Worm (Caenorhabditis elegans) whole organism, late embryonic: Measurements from ENCODE around the gene M02D8.5.
A peak's percentile ranks its signal among the peaks of the same experiment; 100 is the strongest.
"Not testable (repeated sequence)": the region's sequence is repeated elsewhere in the genome, so short reads cannot be mapped to it uniquely, and the experiment has no call there.

Source experiments
- K02D7.2 ChIP-seq: sonication (generic microtip); optimal IDR thresholded peaks from 2 replicates; lab custom pipeline; 2017; ENCODE audit warnings: mild to moderate bottlenecking, missing genetic modification characterization, missing compliant biosample characterization
- Y22D7AL.16 ChIP-seq: sonication (generic microtip); optimal IDR thresholded peaks from 2 replicates; lab custom pipeline; 2016; ENCODE audit warnings: missing genetic modification characterization, missing compliant biosample characterization
- ahr-1 ChIP-seq: sonication (generic microtip); optimal IDR thresholded peaks from 2 replicates; lab custom pipeline; 2016; ENCODE audit warnings: missing genetic modification characterization, missing compliant biosample characterization
- ceh-18 ChIP-seq: sonication (generic microtip); optimal IDR thresholded peaks from 2 replicates; lab custom pipeline; 2016; ENCODE audit warnings: missing genetic modification characterization, missing compliant biosample characterization
- ceh-2 ChIP-seq: sonication (generic microtip); optimal IDR thresholded peaks from 2 replicates; lab custom pipeline; 2016; ENCODE audit warnings: missing genotype, missing genetic modification characterization, missing compliant biosample characterization
- ceh-24 ChIP-seq: sonication (generic microtip); optimal IDR thresholded peaks from 2 replicates; lab custom pipeline; 2016; ENCODE audit warnings: mild to moderate bottlenecking, missing genetic modification characterization, missing compliant biosample characterization
- ceh-30 ChIP-seq: fragments of 150-350 bp; optimal IDR thresholded peaks from 2 replicates; lab custom pipeline; 2014; ENCODE audit warnings: missing biosample characterization, missing genetic modification characterization
- ceh-31 ChIP-seq: sonication (generic microtip); optimal IDR thresholded peaks from 2 replicates; lab custom pipeline; 2016; ENCODE audit warnings: missing genetic modification characterization, missing compliant biosample characterization
- ceh-34 ChIP-seq: sonication (generic microtip); optimal IDR thresholded peaks from 2 replicates; lab custom pipeline; 2016; ENCODE audit warnings: mild to moderate bottlenecking, missing genetic modification characterization, missing compliant biosample characterization
- ceh-45 ChIP-seq: fragments of 200-800 bp; sonication (Bioruptor generic); IDR thresholded peaks from 2 replicates; pipeline ENCODE4 v1.3.6; 2022; ENCODE audit warnings: missing genetic modification reagents, missing genetic modification characterization, missing compliant biosample characterization
- ceh-48 ChIP-seq: sonication (generic microtip); optimal IDR thresholded peaks from 2 replicates; lab custom pipeline; 2016; ENCODE audit warnings: missing genetic modification characterization, inconsistent platforms, missing compliant biosample characterization
- ceh-9 ChIP-seq: sonication (generic microtip); optimal IDR thresholded peaks from 2 replicates; lab custom pipeline; 2016; ENCODE audit warnings: mild to moderate bottlenecking, missing genetic modification characterization, inconsistent platforms, missing compliant biosample characterization
- dmd-4 ChIP-seq: sonication (generic microtip); optimal IDR thresholded peaks from 2 replicates; lab custom pipeline; 2016; ENCODE audit warnings: borderline replicate concordance, missing genetic modification characterization, missing compliant biosample characterization
- dve-1 ChIP-seq: sonication (generic microtip); optimal IDR thresholded peaks from 2 replicates; lab custom pipeline; 2017; ENCODE audit warnings: antibody characterized with exemption, mild to moderate bottlenecking, missing genetic modification characterization, missing compliant biosample characterization
- fkh-10 ChIP-seq: fragments of 150-350 bp; optimal IDR thresholded peaks from 2 replicates; lab custom pipeline; 2014; ENCODE audit warnings: missing biosample characterization, missing genetic modification reagents, missing genetic modification characterization
- fkh-6 ChIP-seq: sonication (generic microtip); optimal IDR thresholded peaks from 2 replicates; lab custom pipeline; 2016; ENCODE audit warnings: missing genetic modification characterization, missing compliant biosample characterization
- hlh-13 ChIP-seq: fragments of 200-800 bp; sonication (Bioruptor generic); optimal IDR thresholded peaks from 2 replicates; lab custom pipeline; 2018; ENCODE audit warnings: mild to moderate bottlenecking, missing genetic modification characterization, missing compliant biosample characterization
- hlh-30 ChIP-seq: sonication (generic microtip); optimal IDR thresholded peaks from 2 replicates; lab custom pipeline; 2017; ENCODE audit warnings: antibody characterized with exemption, missing genetic modification characterization, missing compliant biosample characterization; ENCODE audit not compliant: insufficient read depth
- hlh-6 ChIP-seq: sonication (generic microtip); optimal IDR thresholded peaks from 2 replicates; lab custom pipeline; 2016; ENCODE audit warnings: missing genotype, missing genetic modification characterization, missing compliant biosample characterization
- hlh-8 ChIP-seq: sonication (generic microtip); optimal IDR thresholded peaks from 2 replicates; lab custom pipeline; 2016; ENCODE audit warnings: missing genotype, missing genetic modification characterization, missing compliant biosample characterization
- lim-6 ChIP-seq: sonication (generic microtip); optimal IDR thresholded peaks from 2 replicates; lab custom pipeline; 2016; ENCODE audit warnings: missing genetic modification characterization, missing compliant biosample characterization
- lin-11 ChIP-seq: fragments of 200-800 bp; sonication (Bioruptor generic); optimal IDR thresholded peaks from 2 replicates; lab custom pipeline; 2018; ENCODE audit warnings: mild to moderate bottlenecking, missing genetic modification characterization, missing compliant biosample characterization
- mec-3 ChIP-seq: sonication (generic microtip); optimal IDR thresholded peaks from 2 replicates; lab custom pipeline; 2016; ENCODE audit warnings: borderline replicate concordance, missing genetic modification characterization, missing compliant biosample characterization
- nfya-1 ChIP-seq: sonication (generic microtip); optimal IDR thresholded peaks from 2 replicates; lab custom pipeline; 2017; ENCODE audit warnings: missing genetic modification characterization, mild to moderate bottlenecking, missing compliant biosample characterization, antibody characterized with exemption, moderate library complexity
- nhr-232 ChIP-seq: sonication (generic microtip); optimal IDR thresholded peaks from 2 replicates; lab custom pipeline; 2016; ENCODE audit warnings: missing genetic modification characterization, missing compliant biosample characterization
- npax-4 ChIP-seq: sonication (generic microtip); optimal IDR thresholded peaks from 2 replicates; lab custom pipeline; 2016; ENCODE audit warnings: missing genetic modification characterization, missing compliant biosample characterization
- odd-2 ChIP-seq: sonication (generic microtip); optimal IDR thresholded peaks from 2 replicates; lab custom pipeline; 2017; ENCODE audit warnings: antibody characterized with exemption, mild to moderate bottlenecking, missing genetic modification characterization, missing compliant biosample characterization
- pat-9 ChIP-seq: fragments of 200-800 bp; sonication (Bioruptor generic); optimal IDR thresholded peaks from 2 replicates; lab custom pipeline; 2018; ENCODE audit warnings: mild to moderate bottlenecking, missing genetic modification characterization, moderate library complexity, missing compliant biosample characterization
- ref-2 ChIP-seq: sonication (generic microtip); optimal IDR thresholded peaks from 2 replicates; lab custom pipeline; 2016; ENCODE audit warnings: missing genetic modification characterization, missing compliant biosample characterization
- rnt-1 ChIP-seq: sonication (generic microtip); optimal IDR thresholded peaks from 2 replicates; lab custom pipeline; 2016; ENCODE audit warnings: missing genetic modification characterization, missing compliant biosample characterization
- sdc-2 ChIP-seq: sonication (generic microtip); optimal IDR thresholded peaks from 2 replicates; lab custom pipeline; 2016; ENCODE audit warnings: missing genotype, missing genetic modification characterization, missing compliant biosample characterization
- sox-4 ChIP-seq: sonication (generic microtip); optimal IDR thresholded peaks from 2 replicates; lab custom pipeline; 2017; ENCODE audit warnings: mild to moderate bottlenecking, missing genetic modification characterization, inconsistent platforms, missing compliant biosample characterization
- syd-9 ChIP-seq: sonication (generic microtip); optimal IDR thresholded peaks from 2 replicates; lab custom pipeline; 2016; ENCODE audit warnings: mild to moderate bottlenecking, missing genetic modification characterization, moderate library complexity, missing compliant biosample characterization
- tbx-2 ChIP-seq: sonication (generic microtip); optimal IDR thresholded peaks from 2 replicates; lab custom pipeline; 2016; ENCODE audit warnings: missing genetic modification characterization, missing compliant biosample characterization
- ttx-3 ChIP-seq: sonication (generic microtip); optimal IDR thresholded peaks from 2 replicates; lab custom pipeline; 2016; ENCODE audit warnings: missing genetic modification reagents, missing genetic modification characterization, missing compliant biosample characterization
- unc-3 ChIP-seq, 2 experiments: fragments of 200-800 bp in 1 of 2; sonication (Bioruptor generic) in 1 of 2; sonication (generic microtip) in 1 of 2; conservative IDR thresholded peaks in 1 of 2; optimal IDR thresholded peaks in 1 of 2; 2 replicates each; pipeline versions ENCODE4 v1.3.6 to Lab custom; 2016 to 2022; ENCODE audit warnings: missing compliant biosample characterization in 2 of 2, missing genetic modification characterization in 2 of 2, missing genetic modification reagents in 1 of 2
- unc-42 ChIP-seq: sonication (generic microtip); optimal IDR thresholded peaks from 2 replicates; lab custom pipeline; 2016; ENCODE audit warnings: missing genotype, missing genetic modification characterization, missing compliant biosample characterization
- ztf-16 ChIP-seq: sonication (generic microtip); optimal IDR thresholded peaks from 2 replicates; lab custom pipeline; 2017; ENCODE audit warnings: missing genetic modification characterization, missing compliant biosample characterization

M02D8.5 gene

DNA sequence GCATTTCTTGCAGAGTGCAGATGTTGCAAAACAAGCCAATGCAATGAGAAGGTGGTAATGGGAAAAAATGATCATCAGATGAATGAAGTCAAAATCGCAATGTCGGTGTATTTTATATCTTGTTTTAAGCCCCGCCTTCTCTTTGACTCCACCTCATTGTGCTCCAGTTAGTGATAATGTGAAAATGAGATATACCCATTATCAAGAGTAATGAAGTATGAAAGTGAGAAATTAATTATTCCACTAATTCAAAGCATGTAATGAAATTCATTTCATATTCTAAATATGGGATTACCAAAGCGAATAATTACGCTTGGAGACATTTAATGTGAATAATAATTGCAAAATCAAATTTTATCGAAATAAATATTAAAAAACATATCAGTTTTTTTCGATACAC lies 29.6 kb downstream of the M02D8.5 start, which contains the start of gene M02D8.6:
TSS of gene M02D8.6 (minus strand) at position 101 of the 400 bp plus-strand sequence.
- TF ChIP-seq mec-3 (tag; lab: Kevin White, UChicago); ceh-45 (GFP tag; lab: Robert Waterston, UW); ttx-3 (tag; lab: Kevin White, UChicago): not testable (repeated sequence)
- TF ChIP-seq, all 69 proteins: peak for 0; not testable (repeated sequence) for 69

DNA sequence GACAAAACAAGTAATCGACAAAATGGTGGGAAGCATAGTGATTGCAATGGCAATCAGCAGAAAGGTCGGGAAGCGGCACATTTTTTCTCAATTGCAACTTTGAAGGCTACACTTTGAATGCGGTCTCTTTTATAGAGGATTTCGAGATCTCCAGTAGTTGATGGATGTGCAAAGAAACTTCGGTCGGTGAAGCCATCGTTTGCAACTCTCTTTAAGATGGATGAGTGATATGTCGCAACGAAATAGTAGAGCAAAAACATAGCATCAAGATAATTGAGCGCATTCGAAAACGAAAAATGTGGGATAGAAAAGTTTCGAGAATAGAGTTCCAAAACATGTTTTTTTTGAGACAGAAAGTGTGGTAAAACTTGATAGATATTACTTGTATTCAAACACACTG lies 34.1 kb downstream of the M02D8.5 start, which contains the start of gene EGAP4.1:
TSS of gene EGAP4.1 (minus strand) at position 101 of the 400 bp plus-strand sequence.
- no peak for TF ChIP-seq K02D7.2 (tag; lab: Kevin White, UChicago)
- no peak for TF ChIP-seq ttx-3 (tag; lab: Kevin White, UChicago)
- no peak for TF ChIP-seq ceh-2 (tag; lab: Kevin White, UChicago)
- TF ChIP-seq ceh-18 (tag; lab: Kevin White, UChicago): peak; percentile 13
- TF ChIP-seq odd-2 (tag; lab: Kevin White, UChicago): no peak
- no peak for TF ChIP-seq dve-1 (tag; lab: Kevin White, UChicago)
- no peak for TF ChIP-seq ceh-48 (tag; lab: Kevin White, UChicago)

- no peak for TF ChIP-seq fkh-10 (GFP tag; lab: Kevin White, UChicago)
- TF ChIP-seq odd-2 (tag; lab: Kevin White, UChicago): no peak
- TF ChIP-seq sox-4: no peak
- no peak for TF ChIP-seq K02D7.2 (tag; lab: Kevin White, UChicago)
- TF ChIP-seq pat-9 (tag; lab: Kevin White, UChicago): peak; percentile 40
- no peak for TF ChIP-seq npax-4
- no peak for TF ChIP-seq unc-42 (tag; lab: Kevin White, UChicago)
- TF ChIP-seq nfya-1 (tag; lab: Kevin White, UChicago): peak; percentile 25
- peak; percentile 32 for TF ChIP-seq ceh-34 (tag; lab: Kevin White, UChicago)
- TF ChIP-seq fkh-6 (tag; lab: Kevin White, UChicago): no peak
- TF ChIP-seq hlh-8 (tag; lab: Kevin White, UChicago): peak; percentile 17
- no peak for TF ChIP-seq hlh-6 (tag; lab: Kevin White, UChicago)
- TF ChIP-seq ceh-9 (tag; lab: Kevin White, UChicago): no peak
- no peak for TF ChIP-seq dve-1 (tag; lab: Kevin White, UChicago)
- no peak for TF ChIP-seq ceh-48 (tag; lab: Kevin White, UChicago)
- TF ChIP-seq syd-9 (tag; lab: Kevin White, UChicago): peak; percentile 2
- peak; percentile 43 for TF ChIP-seq tbx-2 (tag; lab: Kevin White, UChicago)
- TF ChIP-seq dmd-4 (tag; lab: Kevin White, UChicago): no peak
- no peak for TF ChIP-seq lin-11 (tag; lab: Kevin White, UChicago)
- TF ChIP-seq rnt-1: peak; percentile 90
- TF ChIP-seq mec-3 (tag; lab: Kevin White, UChicago): no peak
- no peak for TF ChIP-seq unc-3 (GFP tag; conservative IDR thresholded peaks at IDR 0.05; lab: Robert Waterston, UW)
- TF ChIP-seq unc-3 (tag; optimal IDR thresholded peaks at IDR 0.05; lab: Kevin White, UChicago): no peak
- TF ChIP-seq ceh-31: no peak
- no peak for TF ChIP-seq ref-2 (tag; lab: Kevin White, UChicago)
- TF ChIP-seq ceh-24 (tag; lab: Kevin White, UChicago): no peak
- peak; percentile 97 for TF ChIP-seq ceh-18 (tag; lab: Kevin White, UChicago)
- TF ChIP-seq ahr-1: no peak
- TF ChIP-seq lim-6: no peak
- TF ChIP-seq Y22D7AL.16 (tag; lab: Kevin White, UChicago): no peak
- no peak for TF ChIP-seq sdc-2 (tag; lab: Kevin White, UChicago)
- no peak for TF ChIP-seq nhr-232 (tag; lab: Kevin White, UChicago)
- TF ChIP-seq, all 69 proteins: peak for 8
These were observed 37.6 kb downstream of the M02D8.5 start for ce11 chrX:8723840-8724239.

- no peak for TF ChIP-seq ztf-16 (tag; lab: Kevin White, UChicago)
- no peak for TF ChIP-seq mec-3 (tag; lab: Kevin White, UChicago)
- TF ChIP-seq ceh-31: no peak
- TF ChIP-seq ceh-34 (tag; lab: Kevin White, UChicago): no peak
- TF ChIP-seq ceh-30 (tag; lab: Kevin White, UChicago): no peak
- TF ChIP-seq hlh-6 (tag; lab: Kevin White, UChicago): no peak
- TF ChIP-seq hlh-30 (tag; lab: Kevin White, UChicago): no peak
- TF ChIP-seq ceh-2 (tag; lab: Kevin White, UChicago): no peak
- no peak for TF ChIP-seq hlh-13 (GFP tag; lab: Kevin White, UChicago)
- TF ChIP-seq, all 69 proteins: peak for 0
These were observed 38.2 kb downstream of the M02D8.5 start, which contains the start of gene tnt-2 for ce11 chrX:8723127-8723600. Gene tnt-2 (minus strand): TSS chrX:8723550.
